Fruit fly (Drosophila melanogaster) whole organism, embryonic: ENCODE results near the gene CG34429.
A peak's percentile ranks its signal among the peaks of the same experiment; 100 is the strongest.

Experiments
- Aef1 ChIP-seq: fragments of 200-800 bp; sonication (Bioruptor generic); IDR thresholded peaks from 3 replicates; pipeline ENCODE4 v1.3.6; 2022; ENCODE audit warnings: missing biosample characterization, missing genetic modification characterization
- Atf3 ChIP-seq: fragments of 200-800 bp; sonication (Bioruptor generic); optimal IDR thresholded peaks from 3 replicates; lab custom pipeline; 2016; ENCODE audit warnings: missing biosample characterization, missing genetic modification characterization
- B-H2 ChIP-seq: fragments of 200-800 bp; sonication (Bioruptor generic); optimal IDR thresholded peaks from 2 replicates; lab custom pipeline; 2018; ENCODE audit warnings: missing biosample characterization, mild to moderate bottlenecking, missing genetic modification characterization
- Bdp1 ChIP-seq: fragments of 200-800 bp; sonication (Bioruptor generic); optimal IDR thresholded peaks from 3 replicates; lab custom pipeline; 2016; ENCODE audit warnings: missing biosample characterization, missing genetic modification characterization
- CG10565 ChIP-seq: fragments of 200-800 bp; sonication (Bioruptor generic); optimal IDR thresholded peaks from 3 replicates; lab custom pipeline; 2016; ENCODE audit warnings: missing biosample characterization, mild to moderate bottlenecking, missing genetic modification characterization
- CG13894 ChIP-seq: fragments of 200-800 bp; sonication (Bioruptor generic); optimal IDR thresholded peaks from 3 replicates; lab custom pipeline; 2018; ENCODE audit warnings: missing biosample characterization, mild to moderate bottlenecking, missing genetic modification characterization, moderate library complexity
- CG16863 ChIP-seq: fragments of 200-800 bp; sonication (Bioruptor generic); optimal IDR thresholded peaks from 3 replicates; lab custom pipeline; 2016; ENCODE audit warnings: missing biosample characterization, missing genetic modification characterization
- CG17359 ChIP-seq: fragments of 200-800 bp; sonication (Bioruptor generic); optimal IDR thresholded peaks from 3 replicates; lab custom pipeline; 2018; ENCODE audit warnings: missing biosample characterization, mild to moderate bottlenecking, missing genetic modification characterization, moderate library complexity
- CG30020 ChIP-seq: fragments of 200-800 bp; optimal IDR thresholded peaks from 2 replicates; lab custom pipeline; 2019; ENCODE audit warnings: missing biosample characterization, mild to moderate bottlenecking, missing genetic modification characterization, moderate library complexity
- CG30431 ChIP-seq: fragments of 200-800 bp; sonication (Bioruptor generic); optimal IDR thresholded peaks from 2 replicates; lab custom pipeline; 2017; ENCODE audit warnings: missing biosample characterization, missing genetic modification characterization
- CG3163 ChIP-seq: fragments of 200-800 bp; sonication (Bioruptor generic); optimal IDR thresholded peaks from 3 replicates; lab custom pipeline; 2016; ENCODE audit warnings: missing biosample characterization, missing genetic modification characterization
- CG34224 ChIP-seq: fragments of 200-800 bp; sonication (Bioruptor generic); IDR thresholded peaks from 3 replicates; pipeline ENCODE4 v1.3.6; 2022; ENCODE audit warnings: missing biosample characterization, missing genetic modification characterization; ENCODE audit not compliant: partially characterized antibody
- CG4404 ChIP-seq: fragments of 200-800 bp; sonication (Bioruptor generic); IDR thresholded peaks from 2 replicates; pipeline ENCODE4 v1.3.6; 2022; ENCODE audit warnings: missing biosample characterization, missing genetic modification characterization
- CG4424 ChIP-seq: fragments of 200-800 bp; sonication (Bioruptor generic); optimal IDR thresholded peaks from 3 replicates; lab custom pipeline; 2016; ENCODE audit warnings: missing biosample characterization, missing genetic modification characterization
- CG4730 ChIP-seq: fragments of 200-800 bp; sonication (Bioruptor generic); IDR thresholded peaks from 2 replicates; pipeline ENCODE4 v1.3.6; 2022; ENCODE audit warnings: missing biosample characterization, missing genetic modification characterization
- CG6272 ChIP-seq: fragments of 200-800 bp; sonication (Bioruptor generic); IDR thresholded peaks from 2 replicates; pipeline ENCODE4 v1.3.6; 2022; ENCODE audit warnings: missing biosample characterization, missing genetic modification characterization
- CG7745 ChIP-seq: fragments of 200-800 bp; sonication (Bioruptor generic); optimal IDR thresholded peaks from 2 replicates; lab custom pipeline; 2018; ENCODE audit warnings: missing biosample characterization, mild to moderate bottlenecking, missing genetic modification characterization, moderate library complexity
- CG8765 ChIP-seq: fragments of 200-800 bp; sonication (Bioruptor generic); IDR thresholded peaks from 2 replicates; pipeline ENCODE4 v1.3.6; 2022; ENCODE audit warnings: missing biosample characterization, missing genetic modification characterization
- CHES-1-like ChIP-seq: fragments of 200-800 bp; sonication (Bioruptor generic); optimal IDR thresholded peaks from 2 replicates; lab custom pipeline; 2016; ENCODE audit warnings: missing biosample characterization, missing genetic modification characterization
- CoRest ChIP-seq: fragments of 200-800 bp; sonication (Bioruptor generic); optimal IDR thresholded peaks from 3 replicates; lab custom pipeline; 2018; ENCODE audit warnings: missing biosample characterization, mild to moderate bottlenecking, missing genetic modification characterization, moderate library complexity
- Fer1 ChIP-seq: fragments of 200-800 bp; sonication (Bioruptor generic); optimal IDR thresholded peaks from 2 replicates; lab custom pipeline; 2017; ENCODE audit warnings: missing biosample characterization, mild to moderate bottlenecking, missing genetic modification characterization
- H15 ChIP-seq: fragments of 200-800 bp; sonication (Bioruptor generic); IDR thresholded peaks from 3 replicates; pipeline ENCODE4 v1.3.6; 2022; ENCODE audit warnings: missing biosample characterization, missing genetic modification characterization
- HLH54F ChIP-seq: fragments of 200-800 bp; sonication (Bioruptor generic); optimal IDR thresholded peaks from 3 replicates; lab custom pipeline; 2016; ENCODE audit warnings: missing biosample characterization, missing genetic modification characterization
- Hr39 ChIP-seq: fragments of >200 bp; optimal IDR thresholded peaks from 2 replicates; lab custom pipeline; 2017
- Rx ChIP-seq: fragments of 200-800 bp; sonication (Bioruptor generic); IDR thresholded peaks from 2 replicates; pipeline ENCODE4 v1.3.6; 2022; ENCODE audit warnings: missing biosample characterization, missing genetic modification characterization
- Sox102F ChIP-seq: fragments of 200-800 bp; sonication (Bioruptor generic); optimal IDR thresholded peaks from 2 replicates; lab custom pipeline; 2018; ENCODE audit warnings: missing biosample characterization, mild to moderate bottlenecking, missing genetic modification characterization, moderate library complexity
- Vsx1 ChIP-seq: fragments of 200-800 bp; sonication (Bioruptor generic); optimal IDR thresholded peaks from 2 replicates; lab custom pipeline; 2017; ENCODE audit warnings: missing biosample characterization, mild to moderate bottlenecking, missing genetic modification characterization, missing genetic modification reagents
- YL-1 ChIP-seq: fragments of 200-800 bp; sonication (Bioruptor generic); optimal IDR thresholded peaks from 3 replicates; lab custom pipeline; 2017; ENCODE audit warnings: missing biosample characterization, mild to moderate bottlenecking, missing genetic modification characterization
- al ChIP-seq: fragments of 200-800 bp; sonication (Bioruptor generic); IDR thresholded peaks from 2 replicates; pipeline ENCODE4 v1.3.6; 2022; ENCODE audit warnings: missing biosample characterization, missing genetic modification characterization
- ewg ChIP-seq: fragments of 200-800 bp; sonication (Bioruptor generic); optimal IDR thresholded peaks from 3 replicates; lab custom pipeline; 2017; ENCODE audit warnings: mild to moderate bottlenecking, missing biosample characterization, missing genetic modification reagents, missing genetic modification characterization
- eyg ChIP-seq: fragments of 200-800 bp; sonication (Bioruptor generic); optimal IDR thresholded peaks from 3 replicates; lab custom pipeline; 2016; ENCODE audit warnings: missing biosample characterization, missing genetic modification characterization
- gce ChIP-seq: fragments of 200-800 bp; sonication (Bioruptor generic); IDR thresholded peaks from 3 replicates; pipeline ENCODE4 v1.3.6; 2022; ENCODE audit warnings: missing biosample characterization, missing genetic modification characterization
- gem ChIP-seq: fragments of 200-800 bp; sonication (Bioruptor generic); optimal IDR thresholded peaks from 2 replicates; lab custom pipeline; 2019; ENCODE audit warnings: missing biosample characterization, mild to moderate bottlenecking, missing genetic modification characterization, moderate library complexity
- her ChIP-seq: fragments of 200-800 bp; sonication (Bioruptor generic); optimal IDR thresholded peaks from 2 replicates; lab custom pipeline; 2016; ENCODE audit warnings: missing biosample characterization, missing genetic modification characterization
- hkb ChIP-seq, 2 experiments: fragments of 200-800 bp in 1 of 2; fragments of >200 bp in 1 of 2; sonication (Bioruptor generic) in 1 of 2; IDR thresholded peaks in 1 of 2; optimal IDR thresholded peaks in 1 of 2; 2 replicates each; pipeline versions ENCODE4 v1.3.6 to Lab custom; 2017 to 2022; ENCODE audit warnings: missing biosample characterization in 1 of 2, missing genetic modification characterization in 1 of 2
- hth ChIP-seq: fragments of >200 bp; optimal IDR thresholded peaks from 2 replicates; lab custom pipeline; 2017; ENCODE audit warnings: inconsistent platforms
- lab ChIP-seq: fragments of 200-800 bp; sonication (Bioruptor generic); optimal IDR thresholded peaks from 3 replicates; lab custom pipeline; 2017; ENCODE audit warnings: missing biosample characterization, missing genetic modification characterization, mild to moderate bottlenecking, moderate library complexity, missing genetic modification reagents
- lilli ChIP-seq: fragments of 200-800 bp; sonication (Bioruptor generic); optimal IDR thresholded peaks from 3 replicates; lab custom pipeline; 2016; ENCODE audit warnings: missing biosample characterization, missing genetic modification characterization
- pnt ChIP-seq: fragments of 200-800 bp; sonication (Bioruptor generic); optimal IDR thresholded peaks from 3 replicates; lab custom pipeline; 2016; ENCODE audit warnings: missing biosample characterization, missing genetic modification characterization
- pros ChIP-seq: fragments of 200-800 bp; sonication (Bioruptor generic); optimal IDR thresholded peaks from 3 replicates; lab custom pipeline; 2019; ENCODE audit warnings: missing biosample characterization, mild to moderate bottlenecking, missing genetic modification characterization, moderate library complexity
- schlank ChIP-seq: fragments of 200-800 bp; sonication (Bioruptor generic); optimal IDR thresholded peaks from 2 replicates; lab custom pipeline; 2018; ENCODE audit warnings: missing biosample characterization, mild to moderate bottlenecking, missing genetic modification characterization
- slp2 ChIP-seq: fragments of 200-800 bp; sonication (Bioruptor generic); optimal IDR thresholded peaks from 2 replicates; lab custom pipeline; 2016; ENCODE audit warnings: missing biosample characterization, missing genetic modification characterization
- so ChIP-seq: fragments of 200-800 bp; sonication (Bioruptor generic); IDR thresholded peaks from 3 replicates; pipeline ENCODE4 v1.3.6; 2022; ENCODE audit warnings: missing biosample characterization, missing genetic modification characterization
- sob ChIP-seq: fragments of 200-800 bp; sonication (Bioruptor generic); IDR thresholded peaks from 2 replicates; pipeline ENCODE4 v1.3.6; 2022; ENCODE audit warnings: missing biosample characterization, missing genetic modification characterization
- sqz ChIP-seq: fragments of 200-800 bp; sonication (Bioruptor generic); optimal IDR thresholded peaks from 3 replicates; lab custom pipeline; 2018; ENCODE audit warnings: missing biosample characterization, mild to moderate bottlenecking, missing genetic modification characterization
- trh ChIP-seq: fragments of 200-800 bp; sonication (Bioruptor generic); optimal IDR thresholded peaks from 2 replicates; lab custom pipeline; 2016; ENCODE audit warnings: missing biosample characterization, missing genetic modification characterization
- tup ChIP-seq: fragments of 200-800 bp; sonication (Bioruptor generic); optimal IDR thresholded peaks from 2 replicates; lab custom pipeline; 2016; ENCODE audit warnings: missing biosample characterization, mild to moderate bottlenecking, missing genetic modification characterization, moderate library complexity
- unpg ChIP-seq: fragments of 200-800 bp; sonication (Bioruptor generic); optimal IDR thresholded peaks from 3 replicates; lab custom pipeline; 2018; ENCODE audit warnings: missing biosample characterization, mild to moderate bottlenecking, missing genetic modification characterization, moderate library complexity
- usp ChIP-seq: fragments of >200 bp; optimal IDR thresholded peaks from 2 replicates; lab custom pipeline; 2017; ENCODE audit warnings: missing biosample characterization, missing genetic modification characterization
- vvl ChIP-seq: fragments of 200-800 bp; sonication (Bioruptor generic); IDR thresholded peaks from 2 replicates; pipeline ENCODE4 v1.3.6; 2022; ENCODE audit warnings: missing biosample characterization, missing genetic modification characterization
- wek ChIP-seq: fragments of 200-800 bp; sonication (Bioruptor generic); optimal IDR thresholded peaks from 3 replicates; lab custom pipeline; 2018; ENCODE audit warnings: missing biosample characterization, mild to moderate bottlenecking, missing genetic modification characterization, moderate library complexity

CG34429 gene

dm6 chr3L:13017803-13018324 lies 45.0 kb upstream of the CG34429 start, which contains the start of the genes mRpL20 and Icmt (continued):
- peak; percentile 96 for TF ChIP-seq Aef1 (GFP tag; lab: Robert Waterston, UW)
- TF ChIP-seq Hr39 (lab: Kevin White, UChicago) = no peak
- TF ChIP-seq CG8765 (GFP tag; lab: Robert Waterston, UW) = peak; percentile 92
- TF ChIP-seq so (GFP tag; lab: Robert Waterston, UW) = peak; percentile 85
- TF ChIP-seq ewg (GFP tag; lab: Kevin White, UChicago) = peak; percentile 83
- peak; percentile 93 for TF ChIP-seq B-H2 (GFP tag; lab: Kevin White, UChicago)
- peak; percentile 85 for TF ChIP-seq CG13894 (tag; lab: Kevin White, UChicago)
- peak; percentile 98 for TF ChIP-seq unpg (GFP tag; lab: Kevin White, UChicago)
- TF ChIP-seq CG10565 (GFP tag; lab: Kevin White, UChicago) = no peak
- TF ChIP-seq slp2 (GFP tag; lab: Kevin White, UChicago) = peak; percentile 17
- TF ChIP-seq sqz = peak; percentile 54
- peak; percentile 85 for TF ChIP-seq Fer1
- TF ChIP-seq usp = no peak
- peak; percentile 87 for TF ChIP-seq lilli (GFP tag; lab: Kevin White, UChicago)
- peak; percentile 63 for TF ChIP-seq YL-1 (GFP tag; lab: Kevin White, UChicago)
- no peak for TF ChIP-seq hkb (optimal IDR thresholded peaks at IDR 0.05; lab: Kevin White, UChicago)
- peak; percentile 96 for TF ChIP-seq hkb (GFP tag; IDR thresholded peaks at IDR 0.05; lab: Robert Waterston, UW)
- peak; percentile 49 for TF ChIP-seq Bdp1 (GFP tag; lab: Kevin White, UChicago)
- TF ChIP-seq CG34224 (GFP tag; lab: Robert Waterston, UW) = peak; percentile 74
- TF ChIP-seq Rx (GFP tag; lab: Robert Waterston, UW) = peak; percentile 91
- TF ChIP-seq CHES-1-like (GFP tag; lab: Kevin White, UChicago) = peak; percentile 19
- peak; percentile 10 for TF ChIP-seq Atf3 (GFP tag; lab: Kevin White, UChicago)
- TF ChIP-seq pnt (GFP tag; lab: Kevin White, UChicago) = peak; percentile 33
- peak; percentile 18 for TF ChIP-seq HLH54F (GFP tag; lab: Kevin White, UChicago)
- TF ChIP-seq hth = no peak
- no peak for TF ChIP-seq CG7745
- peak; percentile 67 for TF ChIP-seq tup (GFP tag; lab: Kevin White, UChicago)
- TF ChIP-seq trh (GFP tag; lab: Kevin White, UChicago) = peak; percentile 60
- peak; percentile 98 for TF ChIP-seq vvl (GFP tag; lab: Robert Waterston, UW)
- peak; percentile 89 for TF ChIP-seq CG4404 (GFP tag; lab: Robert Waterston, UW)
- TF ChIP-seq H15 (GFP tag; lab: Robert Waterston, UW) = peak; percentile 96
- TF ChIP-seq lab (GFP tag; lab: Kevin White, UChicago) = peak; percentile 91
- peak; percentile 96 for TF ChIP-seq CG4730
- TF ChIP-seq CG3163 (GFP tag; lab: Kevin White, UChicago) = no peak
- TF ChIP-seq sob = peak; percentile 92
- peak; percentile 95 for TF ChIP-seq al
- peak; percentile 77 for TF ChIP-seq Vsx1 (GFP tag; lab: Kevin White, UChicago)
- peak; percentile 71 for TF ChIP-seq CG30020 (tag; lab: Kevin White, UChicago)
- peak; percentile 98 for TF ChIP-seq CG6272 (GFP tag; lab: Robert Waterston, UW)
- TF ChIP-seq CG4424 = peak; percentile 82
- peak; percentile 90; the same call in 2 of the 3 replicates for TF ChIP-seq gce (GFP tag; lab: Robert Waterston, UW)
- TF ChIP-seq CG17359 (tag; lab: Kevin White, UChicago) = peak; percentile 91
- TF ChIP-seq gem (tag; lab: Kevin White, UChicago) = peak; percentile 98
- TF ChIP-seq CG16863 (GFP tag; lab: Kevin White, UChicago) = peak; percentile 27
- peak; percentile 85 for TF ChIP-seq schlank (tag; lab: Kevin White, UChicago)
- no peak for TF ChIP-seq her
- no peak for TF ChIP-seq pros (GFP tag; lab: Kevin White, UChicago)
- peak; percentile 97 for TF ChIP-seq CoRest (tag; lab: Kevin White, UChicago)
- peak; percentile 76 for TF ChIP-seq CG30431
- peak; percentile 63 for TF ChIP-seq wek (GFP tag; lab: Kevin White, UChicago)
- peak; percentile 97 for TF ChIP-seq Sox102F (GFP tag; lab: Kevin White, UChicago)
- TF ChIP-seq eyg (GFP tag; lab: Kevin White, UChicago) = no peak
